Worm (Caenorhabditis elegans): ENCODE results near the gene C49F5.3.

The C49F5.3 gene

ce11 chrX:11946788-11947463, 36.5 kb downstream of the C49F5.3 start, which contains the start of gene nfya-1 (continued):
- peak; percentile 75 for TF ChIP-seq lin-14 (GFP tag; optimal IDR thresholded peaks at IDR 0.05)
- TF ChIP-seq elt-2 (tag; optimal IDR thresholded peaks at IDR 0.05): no peak
- no peak for TF ChIP-seq egl-13 (tag; optimal IDR thresholded peaks at IDR 0.05)
- no peak for TF ChIP-seq lin-13 (GFP tag; optimal IDR thresholded peaks at IDR 0.05)
- peak in 2 of 3 experiments; percentile 9 to 31 for TF ChIP-seq dpl-1 (GFP tag; optimal IDR thresholded peaks at IDR 0.05)
- TF ChIP-seq lsy-2 (tag; optimal IDR thresholded peaks at IDR 0.05): peak; percentile 33 to 68
- TF ChIP-seq nhr-77 (tag; optimal IDR thresholded peaks at IDR 0.05): peak; percentile 2
- no peak for TF ChIP-seq nhr-237 (tag; optimal IDR thresholded peaks at IDR 0.05)
- TF ChIP-seq efl-1 (optimal IDR thresholded peaks at IDR 0.05): peak; percentile 25 to 34
- TF ChIP-seq efl-1 (GFP tag; optimal IDR thresholded peaks at IDR 0.05 in 1 of 2): peak in 1 of 2 experiments; percentile 90
- peak; percentile 37 for TF ChIP-seq nhr-90 (tag; optimal IDR thresholded peaks at IDR 0.05; ENCODE audit: poor library complexity)
- no peak for TF ChIP-seq unc-30 (tag; optimal IDR thresholded peaks at IDR 0.05)
- TF ChIP-seq nhr-28 (tag; optimal IDR thresholded peaks at IDR 0.05): no peak
- TF ChIP-seq nhr-76 (tag; optimal IDR thresholded peaks at IDR 0.05): no peak
- peak; percentile 47 for TF ChIP-seq C16A3.4 (tag; optimal IDR thresholded peaks at IDR 0.05)
- peak; percentile 32 for TF ChIP-seq xbp-1 (tag; optimal IDR thresholded peaks at IDR 0.05)
- peak in 1 of 6 experiments; percentile 64 for TF ChIP-seq elt-3 (tag; optimal IDR thresholded peaks at IDR 0.05)
- TF ChIP-seq sox-4 (tag; optimal IDR thresholded peaks at IDR 0.05): no peak
- TF ChIP-seq ceh-82 (tag; optimal IDR thresholded peaks at IDR 0.05): peak in 2 of 3 experiments; percentile 23 to 79
- TF ChIP-seq F16B12.6 (tag; optimal IDR thresholded peaks at IDR 0.05): peak; percentile 91
- peak; percentile 64 for TF ChIP-seq rnt-1 (tag; optimal IDR thresholded peaks at IDR 0.05)
- TF ChIP-seq nhr-71 (tag; optimal IDR thresholded peaks at IDR 0.05): peak; percentile 45
- peak; percentile 45 to 77 for TF ChIP-seq lin-35 (GFP tag; optimal IDR thresholded peaks at IDR 0.05)
- TF ChIP-seq tbx-2 (tag; optimal IDR thresholded peaks at IDR 0.05): peak; percentile 9
- peak; percentile 84 for TF ChIP-seq mep-1 (tag; optimal IDR thresholded peaks at IDR 0.05)
- peak; percentile 33 for TF ChIP-seq unc-86 (tag; optimal IDR thresholded peaks at IDR 0.05)
- TF ChIP-seq nhr-20 (tag; optimal IDR thresholded peaks at IDR 0.05): peak; percentile 50

ce11 chrX:11941951-11942350, 41.5 kb downstream of the C49F5.3 start, which contains the start of gene F55G7.3:
Gene F55G7.3 (minus strand): TSS chrX:11942051.
- no peak for TF ChIP-seq mab-9 (GFP tag; IDR thresholded peaks at IDR 0.05)
- no peak for TF ChIP-seq lsy-2 (tag; optimal IDR thresholded peaks at IDR 0.05)
- TF ChIP-seq skn-1 (tag; optimal IDR thresholded peaks at IDR 0.05): no peak
- no peak for TF ChIP-seq fkh-4 (tag; optimal IDR thresholded peaks at IDR 0.05; ENCODE audit: borderline replicate concordance)
- no peak for TF ChIP-seq sox-4 (tag; optimal IDR thresholded peaks at IDR 0.05)
- no peak for TF ChIP-seq tbx-2 (tag; optimal IDR thresholded peaks at IDR 0.05)
- no peak for TF ChIP-seq snu-23 (GFP tag; optimal IDR thresholded peaks at IDR 0.05)
- no peak for TF ChIP-seq vab-15 (tag; optimal IDR thresholded peaks at IDR 0.05)
- TF ChIP-seq nhr-77 (tag; optimal IDR thresholded peaks at IDR 0.05): no peak
- TF ChIP-seq jun-1 (tag; optimal IDR thresholded peaks at IDR 0.05): no peak
- TF ChIP-seq nhr-19 (GFP tag; conservative IDR thresholded peaks at IDR 0.05): no peak
- TF ChIP-seq ztf-4 (tag; optimal IDR thresholded peaks at IDR 0.05): no peak
- TF ChIP-seq C16A3.4 (tag; optimal IDR thresholded peaks at IDR 0.05): no peak
- TF ChIP-seq ceh-8 (GFP tag; optimal IDR thresholded peaks at IDR 0.05): no peak
- TF ChIP-seq pax-3 (tag; optimal IDR thresholded peaks at IDR 0.05): no peak

ce11 chrX:11938826-11939225, 44.6 kb downstream of the C49F5.3 start, which contains the start of gene F55G7.5:
Gene F55G7.5 (minus strand): TSS chrX:11938926.
- TF ChIP-seq nhr-47 (tag; optimal IDR thresholded peaks at IDR 0.05): no peak
- TF ChIP-seq unc-86 (tag; optimal IDR thresholded peaks at IDR 0.05): no peak
- TF ChIP-seq pag-3 (tag; optimal IDR thresholded peaks at IDR 0.05; ENCODE audit: borderline replicate concordance, insufficient read depth): no peak
- TF ChIP-seq F16B12.6 (tag; optimal IDR thresholded peaks at IDR 0.05): no peak
- no peak for TF ChIP-seq alr-1 (tag; optimal IDR thresholded peaks at IDR 0.05; ENCODE audit: borderline replicate concordance)
- no peak for TF ChIP-seq lin-39 (tag; optimal IDR thresholded peaks at IDR 0.05)
- TF ChIP-seq nhr-237 (tag; optimal IDR thresholded peaks at IDR 0.05): no peak
- no peak for TF ChIP-seq ceh-90 (tag; optimal IDR thresholded peaks at IDR 0.05)
- no peak for TF ChIP-seq nhr-20 (tag; optimal IDR thresholded peaks at IDR 0.05)
- no peak for TF ChIP-seq snpc-4 (tag; optimal IDR thresholded peaks at IDR 0.05)
- TF ChIP-seq nhr-71 (tag; optimal IDR thresholded peaks at IDR 0.05): no peak
- no peak for TF ChIP-seq lsy-2 (tag; optimal IDR thresholded peaks at IDR 0.05)

All from whole organism, L1 larva.